Worm (Caenorhabditis elegans) whole organism, early embryonic: Measurements from ENCODE around the gene R02E4.3.

ENCODE experiments used
- B0310.2 ChIP-seq: sonication (generic microtip); optimal IDR thresholded peaks from 2 replicates; lab custom pipeline; 2016; ENCODE audit warnings: mild to moderate bottlenecking, missing genetic modification characterization, missing compliant biosample characterization
- F13C5.2 ChIP-seq: sonication (generic microtip); optimal IDR thresholded peaks from 2 replicates; lab custom pipeline; 2017; ENCODE audit warnings: mild to moderate bottlenecking, missing genetic modification characterization, inconsistent platforms, missing compliant biosample characterization
- aly-1 ChIP-seq: sonication (generic microtip); optimal IDR thresholded peaks from 2 replicates; lab custom pipeline; 2016; ENCODE audit warnings: missing genetic modification characterization, missing compliant biosample characterization
- ama-1 ChIP-seq: fragments of 150-350 bp; optimal IDR thresholded peaks from 2 replicates; lab custom pipeline; 2014
- ceh-13 ChIP-seq: fragments of 200-800 bp; sonication (Bioruptor generic); optimal IDR thresholded peaks from 2 replicates; lab custom pipeline; 2018; ENCODE audit warnings: mild to moderate bottlenecking, missing genetic modification characterization, missing compliant biosample characterization
- flt-1 ChIP-seq: fragments of 200-800 bp; sonication (Bioruptor generic); IDR thresholded peaks from 2 replicates; pipeline ENCODE4 v1.3.6; 2022; ENCODE audit warnings: missing genetic modification characterization, missing compliant biosample characterization
- hmbx-1 ChIP-seq: sonication (generic microtip); optimal IDR thresholded peaks from 2 replicates; lab custom pipeline; 2016; ENCODE audit warnings: mild to moderate bottlenecking, missing genetic modification characterization, missing compliant biosample characterization
- hmg-4 ChIP-seq: fragments of 200-800 bp; sonication (Bioruptor generic); optimal IDR thresholded peaks from 2 replicates; lab custom pipeline; 2018; ENCODE audit warnings: mild to moderate bottlenecking, missing genetic modification characterization, missing compliant biosample characterization
- hnd-1 ChIP-seq: sonication (generic microtip); optimal IDR thresholded peaks from 2 replicates; lab custom pipeline; 2016; ENCODE audit warnings: missing genetic modification characterization, missing compliant biosample characterization
- scrt-1 ChIP-seq: fragments of 200-800 bp; sonication (Bioruptor generic); IDR thresholded peaks from 2 replicates; pipeline ENCODE4 v1.3.6; 2022; ENCODE audit warnings: missing genetic modification characterization, missing compliant biosample characterization
- sea-1 ChIP-seq: fragments of 200-800 bp; sonication (Bioruptor generic); conservative IDR thresholded peaks from 2 replicates; pipeline ENCODE4 v1.3.6; 2022; ENCODE audit warnings: missing genetic modification characterization, missing compliant biosample characterization
- tbx-11 ChIP-seq: fragments of 200-800 bp; sonication (Bioruptor generic); IDR thresholded peaks from 2 replicates; pipeline ENCODE4 v1.3.6; 2022; ENCODE audit warnings: missing genetic modification characterization, missing compliant biosample characterization
- tbx-37 ChIP-seq: fragments of 200-800 bp; sonication (Bioruptor generic); conservative IDR thresholded peaks from 2 replicates; pipeline ENCODE4 v1.3.6; 2022; ENCODE audit warnings: missing genetic modification reagents, missing genetic modification characterization, missing compliant biosample characterization

DNA sequence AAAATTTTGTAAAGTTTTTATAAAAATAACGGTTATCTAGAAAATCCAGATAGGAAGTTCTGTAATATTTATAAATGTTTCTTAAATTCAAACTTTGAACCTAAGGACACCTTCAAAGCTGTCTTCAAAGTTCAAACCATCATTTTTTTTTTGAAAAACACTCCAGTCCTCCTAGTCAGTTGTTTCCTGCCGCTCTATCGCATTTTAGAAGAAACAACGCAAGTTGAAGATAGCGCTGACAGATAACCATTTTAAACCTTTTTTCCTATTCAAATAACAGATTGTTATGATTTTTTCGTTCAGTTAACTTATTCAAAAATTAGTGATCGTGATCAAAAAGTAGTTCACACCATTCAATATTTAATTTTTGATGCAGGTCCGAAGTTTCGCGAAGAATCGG lies 31.5 kb upstream of the R02E4.3 start:
- TF ChIP-seq tbx-11 (GFP tag; lab: Robert Waterston, UW): no peak
- no peak for TF ChIP-seq ama-1 (lab: Kevin White, UChicago)
- TF ChIP-seq flt-1 (GFP tag; lab: Robert Waterston, UW): no peak
- TF ChIP-seq sea-1: no peak
- TF ChIP-seq B0310.2 (tag; lab: Kevin White, UChicago): no peak
- no peak for TF ChIP-seq scrt-1 (GFP tag; lab: Robert Waterston, UW)
- no peak for TF ChIP-seq hmbx-1
- no peak for TF ChIP-seq tbx-37
- no peak for TF ChIP-seq hmg-4 (GFP tag; lab: Kevin White, UChicago)
- TF ChIP-seq F13C5.2 (tag; lab: Kevin White, UChicago): no peak
- TF ChIP-seq aly-1: no peak
- TF ChIP-seq hnd-1 (tag; lab: Kevin White, UChicago): no peak
- no peak for TF ChIP-seq ceh-13 (GFP tag; lab: Kevin White, UChicago)
